Worm (Caenorhabditis elegans) whole organism, early embryonic: ENCODE results near the gene hpl-2.
A peak's percentile ranks its signal among the peaks of the same experiment; 100 is the strongest.

Source experiments
- B0310.2 ChIP-seq: sonication (generic microtip); optimal IDR thresholded peaks from 2 replicates; lab custom pipeline; 2016; ENCODE audit warnings: mild to moderate bottlenecking, missing genetic modification characterization, missing compliant biosample characterization
- F13C5.2 ChIP-seq: sonication (generic microtip); optimal IDR thresholded peaks from 2 replicates; lab custom pipeline; 2017; ENCODE audit warnings: mild to moderate bottlenecking, missing genetic modification characterization, inconsistent platforms, missing compliant biosample characterization
- aly-1 ChIP-seq: sonication (generic microtip); optimal IDR thresholded peaks from 2 replicates; lab custom pipeline; 2016; ENCODE audit warnings: missing genetic modification characterization, missing compliant biosample characterization
- ama-1 ChIP-seq: fragments of 150-350 bp; optimal IDR thresholded peaks from 2 replicates; lab custom pipeline; 2014
- ceh-13 ChIP-seq: fragments of 200-800 bp; sonication (Bioruptor generic); optimal IDR thresholded peaks from 2 replicates; lab custom pipeline; 2018; ENCODE audit warnings: mild to moderate bottlenecking, missing genetic modification characterization, missing compliant biosample characterization
- ceh-36 ChIP-seq: sonication (generic microtip); optimal IDR thresholded peaks from 2 replicates; lab custom pipeline; 2016; ENCODE audit warnings: missing genetic modification characterization, inconsistent platforms, missing compliant biosample characterization
- ets-7 ChIP-seq: sonication (generic microtip); optimal IDR thresholded peaks from 2 replicates; lab custom pipeline; 2016; ENCODE audit warnings: missing genotype, missing genetic modification characterization, missing compliant biosample characterization
- flt-1 ChIP-seq: fragments of 200-800 bp; sonication (Bioruptor generic); IDR thresholded peaks from 2 replicates; pipeline ENCODE4 v1.3.6; 2022; ENCODE audit warnings: missing genetic modification characterization, missing compliant biosample characterization
- hmbx-1 ChIP-seq: sonication (generic microtip); optimal IDR thresholded peaks from 2 replicates; lab custom pipeline; 2016; ENCODE audit warnings: mild to moderate bottlenecking, missing genetic modification characterization, missing compliant biosample characterization
- hmg-4 ChIP-seq: fragments of 200-800 bp; sonication (Bioruptor generic); optimal IDR thresholded peaks from 2 replicates; lab custom pipeline; 2018; ENCODE audit warnings: mild to moderate bottlenecking, missing genetic modification characterization, missing compliant biosample characterization
- hnd-1 ChIP-seq: sonication (generic microtip); optimal IDR thresholded peaks from 2 replicates; lab custom pipeline; 2016; ENCODE audit warnings: missing genetic modification characterization, missing compliant biosample characterization
- pes-1 ChIP-seq: fragments of 200-800 bp; sonication (Bioruptor generic); IDR thresholded peaks from 2 replicates; pipeline ENCODE4 v1.3.6; 2022; ENCODE audit warnings: missing genetic modification reagents, missing genetic modification characterization, missing compliant biosample characterization
- scrt-1 ChIP-seq: fragments of 200-800 bp; sonication (Bioruptor generic); IDR thresholded peaks from 2 replicates; pipeline ENCODE4 v1.3.6; 2022; ENCODE audit warnings: missing genetic modification characterization, missing compliant biosample characterization
- sea-1 ChIP-seq: fragments of 200-800 bp; sonication (Bioruptor generic); conservative IDR thresholded peaks from 2 replicates; pipeline ENCODE4 v1.3.6; 2022; ENCODE audit warnings: missing genetic modification characterization, missing compliant biosample characterization
- tbx-11 ChIP-seq: fragments of 200-800 bp; sonication (Bioruptor generic); IDR thresholded peaks from 2 replicates; pipeline ENCODE4 v1.3.6; 2022; ENCODE audit warnings: missing genetic modification characterization, missing compliant biosample characterization
- tbx-37 ChIP-seq: fragments of 200-800 bp; sonication (Bioruptor generic); conservative IDR thresholded peaks from 2 replicates; pipeline ENCODE4 v1.3.6; 2022; ENCODE audit warnings: missing genetic modification reagents, missing genetic modification characterization, missing compliant biosample characterization
- tra-4 ChIP-seq: sonication (generic microtip); optimal IDR thresholded peaks from 2 replicates; lab custom pipeline; 2017; ENCODE audit warnings: missing genetic modification characterization, missing compliant biosample characterization

Gene hpl-2

ce11 chrIII:10742382-10742860 lies 12.9 kb downstream of the hpl-2 start, which contains the start of the genes tbb-1 and rib-2:
TSS of gene tbb-1 (minus strand) at chrIII:10742432.
TSS of gene rib-2 (plus strand) at chrIII:10742810.
- no peak for TF ChIP-seq hmbx-1 (tag; lab: Kevin White, UChicago)
- no peak for TF ChIP-seq ama-1 (lab: Kevin White, UChicago)
- TF ChIP-seq F13C5.2 (tag; lab: Kevin White, UChicago) = no peak
- TF ChIP-seq ceh-13 = no peak
- TF ChIP-seq scrt-1 (GFP tag; lab: Robert Waterston, UW) = no peak
- no peak for TF ChIP-seq tbx-37 (GFP tag; lab: Robert Waterston, UW)
- TF ChIP-seq tra-4 = no peak
- TF ChIP-seq pes-1 (GFP tag; lab: Robert Waterston, UW) = no peak
- no peak for TF ChIP-seq hmg-4
- TF ChIP-seq flt-1 (GFP tag; lab: Robert Waterston, UW) = no peak
- no peak for TF ChIP-seq ets-7
- TF ChIP-seq tbx-11 (GFP tag; lab: Robert Waterston, UW) = no peak
- TF ChIP-seq aly-1 (tag; lab: Kevin White, UChicago) = no peak
- TF ChIP-seq sea-1 (GFP tag; lab: Robert Waterston, UW) = no peak
- no peak for TF ChIP-seq ceh-36
- TF ChIP-seq B0310.2 (tag; lab: Kevin White, UChicago) = no peak
- TF ChIP-seq hnd-1 = no peak

- TF ChIP-seq scrt-1 (GFP tag; lab: Robert Waterston, UW) (no peak), ama-1 (lab: Kevin White, UChicago) (no peak), B0310.2 (tag; lab: Kevin White, UChicago) (no peak), sea-1 (GFP tag; lab: Robert Waterston, UW) (no peak), aly-1 (tag; lab: Kevin White, UChicago) (no peak), tbx-11 (GFP tag; lab: Robert Waterston, UW) (no peak), hmbx-1 (tag; lab: Kevin White, UChicago) (no peak), tbx-37 (GFP tag; lab: Robert Waterston, UW) (no peak), ceh-13 (no peak), F13C5.2 (tag; lab: Kevin White, UChicago) (no peak), hnd-1 (no peak), hmg-4 (no peak), ets-7 (no peak), pes-1 (GFP tag; lab: Robert Waterston, UW) (no peak), ceh-36 (no peak)
These were observed 14.8 kb downstream of the hpl-2 start, which contains the start of gene K01G5.8 for ce11 chrIII:10740518-10740917. TSS of gene K01G5.8 (minus strand) at chrIII:10740772.

ce11 chrIII:10739902-10740301 lies 15.4 kb downstream of the hpl-2 start:
- TF ChIP-seq F13C5.2 (tag; lab: Kevin White, UChicago) (peak; percentile 67), sea-1 (GFP tag; lab: Robert Waterston, UW) (no peak), B0310.2 (tag; lab: Kevin White, UChicago) (peak; percentile 54), ama-1 (lab: Kevin White, UChicago) (peak; percentile 73)

- TF ChIP-seq hmbx-1 (tag; lab: Kevin White, UChicago) (no peak), tbx-37 (GFP tag; lab: Robert Waterston, UW) (no peak), flt-1 (GFP tag; lab: Robert Waterston, UW) (no peak), hmg-4 (no peak), ceh-36 (no peak), F13C5.2 (tag; lab: Kevin White, UChicago) (no peak), aly-1 (tag; lab: Kevin White, UChicago) (no peak), B0310.2 (tag; lab: Kevin White, UChicago) (no peak), sea-1 (GFP tag; lab: Robert Waterston, UW) (no peak), tra-4 (no peak), tbx-11 (GFP tag; lab: Robert Waterston, UW) (no peak), ceh-13 (no peak), ets-7 (no peak), ama-1 (lab: Kevin White, UChicago) (no peak), hnd-1 (no peak), scrt-1 (GFP tag; lab: Robert Waterston, UW) (no peak), pes-1 (GFP tag; lab: Robert Waterston, UW) (no peak)
These were observed 15.9 kb downstream of the hpl-2 start, which contains the start of gene smap-1 for ce11 chrIII:10739455-10739854. TSS of gene smap-1 (minus strand) at chrIII:10739792.

ce11 chrIII:10738081-10738480 lies 17.2 kb downstream of the hpl-2 start:
- TF ChIP-seq sea-1 (GFP tag; lab: Robert Waterston, UW) (no peak), scrt-1 (GFP tag; lab: Robert Waterston, UW) (no peak), hmbx-1 (tag; lab: Kevin White, UChicago) (no peak), tra-4 (no peak), F13C5.2 (tag; lab: Kevin White, UChicago) (no peak), flt-1 (GFP tag; lab: Robert Waterston, UW) (no peak), ceh-36 (no peak)

- TF ChIP-seq F13C5.2 (tag; lab: Kevin White, UChicago) (no peak), hmg-4 (no peak), B0310.2 (tag; lab: Kevin White, UChicago) (no peak), sea-1 (GFP tag; lab: Robert Waterston, UW) (no peak), pes-1 (GFP tag; lab: Robert Waterston, UW) (no peak), tbx-11 (GFP tag; lab: Robert Waterston, UW) (no peak), aly-1 (tag; lab: Kevin White, UChicago) (no peak), flt-1 (GFP tag; lab: Robert Waterston, UW) (no peak), ceh-36 (no peak), ceh-13 (no peak), hnd-1 (no peak), tra-4 (no peak), scrt-1 (GFP tag; lab: Robert Waterston, UW) (no peak), ama-1 (lab: Kevin White, UChicago) (no peak), tbx-37 (GFP tag; lab: Robert Waterston, UW) (no peak), hmbx-1 (tag; lab: Kevin White, UChicago) (no peak), ets-7 (no peak)
These were observed 18.9 kb downstream of the hpl-2 start for ce11 chrIII:10736322-10736985.
